Fruit fly (Drosophila melanogaster): ENCODE measurements around the gene CG8460.

DNA sequence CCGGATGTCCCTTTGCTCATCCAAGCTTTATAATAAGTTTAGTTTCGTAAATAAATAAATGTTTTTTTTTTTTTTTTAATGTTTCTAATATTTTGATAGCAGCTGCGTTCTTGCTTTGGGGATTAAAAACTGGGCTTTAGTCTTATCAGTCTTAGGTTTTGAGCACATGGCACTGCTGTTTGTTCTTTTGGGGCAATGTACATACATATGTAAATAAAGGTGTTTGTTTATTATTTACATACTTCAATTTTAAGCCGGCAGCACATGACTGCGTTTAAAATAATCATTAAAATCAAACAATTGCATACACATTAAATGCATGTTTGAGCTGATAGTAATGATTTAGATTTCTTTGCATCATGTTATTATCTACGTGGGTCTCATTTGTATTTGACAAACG lies 32.8 kb upstream of the CG8460 start:
- no peak for TF ChIP-seq pan (optimal IDR thresholded peaks at IDR 0.05)
- peak; percentile 96 for TF ChIP-seq Hr83 (GFP tag; optimal IDR thresholded peaks at IDR 0.05; ENCODE audit: poor library complexity, severe bottlenecking)
